Fruit fly (Drosophila melanogaster) whole organism, embryonic: ENCODE measurements around the gene Lgr3.

ENCODE experiments used
- C15 ChIP-seq: fragments of 200-800 bp; sonication (Bioruptor generic); IDR thresholded peaks from 3 replicates; pipeline ENCODE4 v1.3.6; 2022; ENCODE audit warnings: missing biosample characterization, missing genetic modification characterization
- CG10366 ChIP-seq: fragments of 200-800 bp; sonication (Bioruptor generic); IDR thresholded peaks from 2 replicates; pipeline ENCODE4 v1.3.6; 2022; ENCODE audit warnings: missing biosample characterization, missing genetic modification characterization
- CG10979 ChIP-seq: fragments of 200-800 bp; sonication (Bioruptor generic); optimal IDR thresholded peaks from 2 replicates; lab custom pipeline; 2018; ENCODE audit warnings: missing biosample characterization, mild to moderate bottlenecking, missing genetic modification characterization, moderate library complexity
- CG11093 ChIP-seq: fragments of 200-800 bp; sonication (Bioruptor generic); IDR thresholded peaks from 3 replicates; pipeline ENCODE4 v1.3.6; 2022; ENCODE audit warnings: missing biosample characterization, missing genetic modification characterization
- CG12659 ChIP-seq: fragments of 200-800 bp; sonication (Bioruptor generic); optimal IDR thresholded peaks from 3 replicates; lab custom pipeline; 2017; ENCODE audit warnings: mild to moderate bottlenecking, missing biosample characterization, missing genetic modification reagents, missing genetic modification characterization
- CG13287 ChIP-seq: fragments of 200-800 bp; sonication (Bioruptor generic); IDR thresholded peaks from 2 replicates; pipeline ENCODE4 v1.3.6; 2022; ENCODE audit warnings: missing biosample characterization, missing genetic modification characterization; ENCODE audit not compliant: partially characterized antibody
- CG13296 ChIP-seq: fragments of 200-800 bp; sonication (Bioruptor generic); optimal IDR thresholded peaks from 3 replicates; lab custom pipeline; 2018; ENCODE audit warnings: missing biosample characterization, mild to moderate bottlenecking, missing genetic modification characterization
- CG15514 ChIP-seq: fragments of 200-800 bp; sonication (Bioruptor generic); optimal IDR thresholded peaks from 3 replicates; lab custom pipeline; 2017; ENCODE audit warnings: missing biosample characterization, missing genetic modification characterization, mild to moderate bottlenecking, moderate library complexity, missing genetic modification reagents
- CG17361 ChIP-seq: fragments of 200-800 bp; sonication (Bioruptor generic); IDR thresholded peaks from 3 replicates; pipeline ENCODE4 v1.3.6; 2022; ENCODE audit warnings: missing biosample characterization, missing genetic modification characterization
- CG31441 ChIP-seq: fragments of 200-800 bp; sonication (Bioruptor generic); IDR thresholded peaks from 2 replicates; pipeline ENCODE4 v1.3.6; 2022; ENCODE audit warnings: missing biosample characterization, missing genetic modification characterization
- CG32532 ChIP-seq: fragments of 200-800 bp; sonication (Bioruptor generic); IDR thresholded peaks from 2 replicates; pipeline ENCODE4 v1.3.6; 2022; ENCODE audit warnings: missing biosample characterization, missing genetic modification characterization
- CG3726 ChIP-seq: fragments of 200-800 bp; sonication (Bioruptor generic); IDR thresholded peaks from 3 replicates; pipeline ENCODE4, ENCODE4 v1.3.6; 2022; ENCODE audit warnings: missing biosample characterization, missing genetic modification characterization
- CG42726 ChIP-seq: fragments of 200-800 bp; sonication (Bioruptor generic); IDR thresholded peaks from 2 replicates; pipeline ENCODE4 v1.3.6; 2022; ENCODE audit warnings: missing biosample characterization, missing genetic modification characterization; ENCODE audit not compliant: partially characterized antibody
- CG4404 ChIP-seq: fragments of 200-800 bp; sonication (Bioruptor generic); IDR thresholded peaks from 2 replicates; pipeline ENCODE4 v1.3.6; 2022; ENCODE audit warnings: missing biosample characterization, missing genetic modification characterization
- CG4730 ChIP-seq: fragments of 200-800 bp; sonication (Bioruptor generic); IDR thresholded peaks from 2 replicates; pipeline ENCODE4 v1.3.6; 2022; ENCODE audit warnings: missing biosample characterization, missing genetic modification characterization
- CG5180 ChIP-seq: fragments of 200-800 bp; sonication (Bioruptor generic); optimal IDR thresholded peaks from 3 replicates; lab custom pipeline; 2017; ENCODE audit warnings: missing biosample characterization, missing genetic modification characterization, mild to moderate bottlenecking, moderate library complexity, missing genetic modification reagents
- CG6254 ChIP-seq: fragments of 200-800 bp; sonication (Bioruptor generic); optimal IDR thresholded peaks from 3 replicates; lab custom pipeline; 2017; ENCODE audit warnings: mild to moderate bottlenecking, missing biosample characterization, missing genetic modification reagents, missing genetic modification characterization
- CG6654 ChIP-seq: fragments of 200-800 bp; sonication (Bioruptor generic); optimal IDR thresholded peaks from 2 replicates; lab custom pipeline; 2017; ENCODE audit warnings: missing biosample characterization, mild to moderate bottlenecking, missing genetic modification characterization
- CG6791 ChIP-seq: fragments of 200-800 bp; sonication (Bioruptor generic); IDR thresholded peaks from 3 replicates; pipeline ENCODE4 v1.3.6; 2022; ENCODE audit warnings: missing biosample characterization, missing genetic modification characterization; ENCODE audit not compliant: partially characterized antibody
- CG7556 ChIP-seq: fragments of 200-800 bp; sonication (Bioruptor generic); optimal IDR thresholded peaks from 2 replicates; lab custom pipeline; 2017; ENCODE audit warnings: missing biosample characterization, mild to moderate bottlenecking, missing genetic modification characterization
- CG8089 ChIP-seq: fragments of 200-800 bp; sonication (Bioruptor generic); optimal IDR thresholded peaks from 3 replicates; lab custom pipeline; 2016; ENCODE audit warnings: missing biosample characterization, missing genetic modification characterization
- Dfd ChIP-seq, 2 experiments: fragments of >200 bp; optimal IDR thresholded peaks; 2 replicates each; lab custom pipeline; 2017; ENCODE audit warnings: missing biosample characterization in 2 of 2, missing genetic modification characterization in 2 of 2
- Ets97D ChIP-seq: fragments of 200-800 bp; sonication (Bioruptor generic); optimal IDR thresholded peaks from 3 replicates; lab custom pipeline; 2016; ENCODE audit warnings: missing biosample characterization, missing genetic modification characterization
- HLHmδ ChIP-seq: fragments of 200-800 bp; sonication (Bioruptor generic); optimal IDR thresholded peaks from 2 replicates; lab custom pipeline; 2018; ENCODE audit warnings: missing biosample characterization, mild to moderate bottlenecking, missing genetic modification characterization, moderate library complexity
- Hr78 ChIP-seq, 2 experiments: fragments of 200-800 bp in 1 of 2; fragments of >200 bp in 1 of 2; sonication (Bioruptor generic) in 1 of 2; optimal IDR thresholded peaks; 2 replicates each; lab custom pipeline; 2017 to 2019; ENCODE audit warnings: missing biosample characterization in 2 of 2, missing genetic modification characterization in 2 of 2, mild to moderate bottlenecking in 1 of 2, moderate library complexity in 1 of 2
- Lpt ChIP-seq: fragments of >200 bp; optimal IDR thresholded peaks from 2 replicates; lab custom pipeline; 2018; ENCODE audit warnings: missing biosample characterization, missing genetic modification characterization
- Myb ChIP-seq: fragments of 200-800 bp; sonication (Bioruptor generic); optimal IDR thresholded peaks from 2 replicates; lab custom pipeline; 2016; ENCODE audit warnings: missing biosample characterization, missing genetic modification characterization
- NC2α ChIP-seq: fragments of 200-800 bp; sonication (Bioruptor generic); optimal IDR thresholded peaks from 2 replicates; lab custom pipeline; 2016; ENCODE audit warnings: missing biosample characterization, missing genetic modification characterization
- Pdp1 ChIP-seq, 2 experiments: fragments of 200-800 bp; sonication (Bioruptor generic); optimal IDR thresholded peaks; 3 replicates each; lab custom pipeline; 2016; ENCODE audit warnings: missing biosample characterization in 2 of 2, missing genetic modification characterization in 2 of 2, mild to moderate bottlenecking in 1 of 2, moderate library complexity in 1 of 2
- Scr ChIP-seq: fragments of 200-800 bp; sonication (Bioruptor generic); IDR thresholded peaks from 2 replicates; pipeline ENCODE4 v1.3.6; 2022; ENCODE audit warnings: missing biosample characterization, missing genetic modification characterization; ENCODE audit not compliant: partially characterized antibody
- ash1 ChIP-seq: fragments of 200-800 bp; sonication (Bioruptor generic); optimal IDR thresholded peaks from 2 replicates; lab custom pipeline; 2018; ENCODE audit warnings: missing biosample characterization, mild to moderate bottlenecking, missing genetic modification characterization
- az2 ChIP-seq: fragments of 200-800 bp; sonication (Bioruptor generic); optimal IDR thresholded peaks from 3 replicates; lab custom pipeline; 2016; ENCODE audit warnings: missing biosample characterization, missing genetic modification characterization
- chn ChIP-seq: fragments of 200-800 bp; sonication (Bioruptor generic); optimal IDR thresholded peaks from 2 replicates; lab custom pipeline; 2016; ENCODE audit warnings: missing biosample characterization, missing genetic modification characterization
- ci ChIP-seq: fragments of 200-800 bp; sonication (Bioruptor generic); IDR thresholded peaks from 3 replicates; pipeline ENCODE4 v1.3.6; 2022; ENCODE audit warnings: missing biosample characterization, missing genetic modification characterization
- da ChIP-seq: fragments of 200-800 bp; sonication (Bioruptor generic); optimal IDR thresholded peaks from 2 replicates; lab custom pipeline; 2016; ENCODE audit warnings: missing biosample characterization, missing genetic modification characterization
- en ChIP-seq: fragments of 200-800 bp; sonication (Bioruptor generic); optimal IDR thresholded peaks from 2 replicates; lab custom pipeline; 2016; ENCODE audit warnings: missing biosample characterization, missing genetic modification characterization
- gro ChIP-seq: fragments of 200-800 bp; sonication (Bioruptor generic); optimal IDR thresholded peaks from 2 replicates; lab custom pipeline; 2016; ENCODE audit warnings: missing biosample characterization, missing genetic modification characterization
- gsb ChIP-seq: fragments of 200-800 bp; sonication (Bioruptor generic); IDR thresholded peaks from 2 replicates; pipeline ENCODE4 v1.3.6; 2022; ENCODE audit warnings: missing biosample characterization, missing genetic modification characterization
- h ChIP-seq: fragments of >200 bp; optimal IDR thresholded peaks from 2 replicates; lab custom pipeline; 2017
- hth ChIP-seq: fragments of >200 bp; optimal IDR thresholded peaks from 2 replicates; lab custom pipeline; 2017; ENCODE audit warnings: inconsistent platforms
- kni ChIP-seq: fragments of 200-800 bp; sonication (Bioruptor generic); optimal IDR thresholded peaks from 3 replicates; lab custom pipeline; 2017; ENCODE audit warnings: mild to moderate bottlenecking, missing biosample characterization, missing genetic modification reagents, missing genetic modification characterization
- lbe ChIP-seq: fragments of 200-800 bp; sonication (Bioruptor generic); optimal IDR thresholded peaks from 2 replicates; lab custom pipeline; 2016; ENCODE audit warnings: missing biosample characterization, mild to moderate bottlenecking, missing genetic modification characterization
- luna ChIP-seq: fragments of 200-800 bp; sonication (Bioruptor generic); optimal IDR thresholded peaks from 2 replicates; lab custom pipeline; 2016; ENCODE audit warnings: missing biosample characterization, missing genetic modification characterization
- row ChIP-seq: fragments of 200-800 bp; sonication (Bioruptor generic); IDR thresholded peaks from 3 replicates; pipeline ENCODE4 v1.3.6; 2022; ENCODE audit warnings: missing biosample characterization, missing genetic modification characterization
- seq ChIP-seq: fragments of 200-800 bp; sonication (Bioruptor generic); IDR thresholded peaks from 2 replicates; pipeline ENCODE4 v1.3.6; 2022; ENCODE audit warnings: missing biosample characterization, missing genetic modification characterization
- sim ChIP-seq: fragments of 200-800 bp; sonication (Bioruptor generic); IDR thresholded peaks from 2 replicates; pipeline ENCODE4 v1.3.6; 2022; ENCODE audit warnings: missing biosample characterization, missing genetic modification characterization
- unpg ChIP-seq: fragments of 200-800 bp; sonication (Bioruptor generic); optimal IDR thresholded peaks from 3 replicates; lab custom pipeline; 2018; ENCODE audit warnings: missing biosample characterization, mild to moderate bottlenecking, missing genetic modification characterization, moderate library complexity
- vvl ChIP-seq: fragments of 200-800 bp; sonication (Bioruptor generic); IDR thresholded peaks from 2 replicates; pipeline ENCODE4 v1.3.6; 2022; ENCODE audit warnings: missing biosample characterization, missing genetic modification characterization
- yki ChIP-seq: fragments of >200 bp; optimal IDR thresholded peaks from 3 replicates; lab custom pipeline; 2018
- zen ChIP-seq: fragments of 200-800 bp; sonication (Bioruptor generic); optimal IDR thresholded peaks from 3 replicates; lab custom pipeline; 2018; ENCODE audit warnings: missing biosample characterization, mild to moderate bottlenecking, missing genetic modification characterization, moderate library complexity
- zfh1 ChIP-seq: fragments of 200-800 bp; sonication (Bioruptor generic); IDR thresholded peaks from 3 replicates; pipeline ENCODE4 v1.3.6; 2022; ENCODE audit warnings: missing biosample characterization, missing genetic modification characterization

The Lgr3 gene

DNA sequence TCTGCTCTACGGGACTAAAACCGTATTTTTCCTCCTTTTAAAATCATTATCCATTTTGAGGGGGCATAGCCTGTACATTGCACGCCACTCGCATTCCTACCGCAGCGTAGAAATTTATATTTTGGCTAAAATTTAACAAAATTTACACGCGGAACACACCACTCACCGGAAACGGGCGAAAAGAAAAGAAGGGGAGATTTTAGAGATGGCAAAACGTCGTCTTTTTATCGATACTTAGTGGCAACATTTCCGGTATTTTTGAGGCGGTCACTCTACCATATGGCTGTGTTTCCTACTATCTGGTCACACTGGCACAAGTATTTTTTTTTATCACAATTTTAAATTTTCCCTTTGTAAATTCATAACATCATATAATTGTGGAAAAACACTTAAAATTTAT is 19.2 kb downstream of the Lgr3 start, which contains the start of gene RpL27 (continued):
- peak; percentile 78 for TF ChIP-seq zfh1
- no peak for TF ChIP-seq Lpt (GFP tag; lab: Kevin White, UChicago)
- no peak for TF ChIP-seq h (lab: Kevin White, UChicago)
- peak; percentile 85 for TF ChIP-seq vvl
- peak; percentile 8 for TF ChIP-seq CG6654 (GFP tag; lab: Kevin White, UChicago)
- peak; percentile 72 for TF ChIP-seq zen
- TF ChIP-seq Hr78 (GFP tag; optimal IDR thresholded peaks at IDR 0.05; lab: Kevin White, UChicago): no peak
- peak; percentile 92 for TF ChIP-seq CG13296 (GFP tag; lab: Kevin White, UChicago)
- peak; percentile 78 for TF ChIP-seq CG6791 (GFP tag; lab: Robert Waterston, UW)
- peak; percentile 53; the same call in 1 of the 2 replicates for TF ChIP-seq sim (GFP tag; lab: Robert Waterston, UW)
- peak; percentile 99 for TF ChIP-seq Ets97D (GFP tag; lab: Kevin White, UChicago)
- TF ChIP-seq CG6254 (GFP tag; lab: Kevin White, UChicago): peak; percentile 50
- peak; percentile 51; the same call in 1 of the 2 replicates for TF ChIP-seq seq (GFP tag; lab: Robert Waterston, UW)
- 0 out of 2 replicates have a peak, but pooled peaks have one; percentile 41 for TF ChIP-seq gsb
- TF ChIP-seq Dfd (GFP tag; optimal IDR thresholded peaks at IDR 0.05; lab: Kevin White, UChicago): no peak
- peak; percentile 70 for TF ChIP-seq en (GFP tag; lab: Kevin White, UChicago)
- peak; percentile 88 for TF ChIP-seq CG31441 (GFP tag; lab: Robert Waterston, UW)
- peak; percentile 80 for TF ChIP-seq ash1 (GFP tag; lab: Kevin White, UChicago)
- peak; percentile 66 for TF ChIP-seq CG7556
- TF ChIP-seq da (GFP tag; lab: Kevin White, UChicago): peak; percentile 30
- peak; percentile 62 for TF ChIP-seq CG10979 (tag; lab: Kevin White, UChicago)
- peak; percentile 76 for TF ChIP-seq unpg
- TF ChIP-seq CG12659 (GFP tag; lab: Kevin White, UChicago): peak; percentile 90
- peak; percentile 31; the same call in 1 of the 2 replicates for TF ChIP-seq CG4730 (GFP tag; lab: Robert Waterston, UW)
- peak; percentile 39; the same call in 1 of the 3 replicates for TF ChIP-seq row
- peak; percentile 63 for TF ChIP-seq Myb (GFP tag; lab: Kevin White, UChicago)
- TF ChIP-seq CG5180 (GFP tag; lab: Kevin White, UChicago): peak; percentile 47
- TF ChIP-seq CG3726: no peak
- peak; percentile 86 for TF ChIP-seq HLHmδ (GFP tag; lab: Kevin White, UChicago)
- TF ChIP-seq kni (GFP tag; lab: Kevin White, UChicago): peak; percentile 53
- peak; percentile 52 for TF ChIP-seq CG10366 (GFP tag; lab: Robert Waterston, UW)
- TF ChIP-seq CG17361 (GFP tag; lab: Robert Waterston, UW): peak; percentile 81; the same call in 2 of the 3 replicates
- peak; percentile 67; the same call in 2 of the 3 replicates for TF ChIP-seq C15 (GFP tag; lab: Robert Waterston, UW)
- peak; percentile 49 for TF ChIP-seq chn (GFP tag; lab: Kevin White, UChicago)
- TF ChIP-seq Scr (GFP tag; lab: Robert Waterston, UW): peak; percentile 77
- no peak for TF ChIP-seq luna (GFP tag; lab: Kevin White, UChicago)
- no peak for TF ChIP-seq yki (lab: Kevin White, UChicago)
- peak; percentile 83 for TF ChIP-seq CG13287 (GFP tag; lab: Robert Waterston, UW)
- peak; percentile 90 for TF ChIP-seq CG15514 (GFP tag; lab: Kevin White, UChicago)
- TF ChIP-seq CG32532 (GFP tag; lab: Robert Waterston, UW): peak; percentile 84
- TF ChIP-seq NC2α (GFP tag; lab: Kevin White, UChicago): peak; percentile 45
- TF ChIP-seq az2: peak; percentile 62
- no peak for TF ChIP-seq CG4404
- no peak for TF ChIP-seq hth (lab: Kevin White, UChicago)
- TF ChIP-seq ci (GFP tag; lab: Robert Waterston, UW): peak; percentile 95
- TF ChIP-seq CG42726 (GFP tag; lab: Robert Waterston, UW): peak; percentile 72; the same call in 1 of the 2 replicates
- TF ChIP-seq CG11093 (GFP tag; lab: Robert Waterston, UW): no peak
- peak; percentile 71 for TF ChIP-seq lbe (GFP tag; lab: Kevin White, UChicago)
- TF ChIP-seq Pdp1 (GFP tag; optimal IDR thresholded peaks at IDR 0.05; lab: Kevin White, UChicago): peak; percentile 65 to 84
- peak; percentile 67 for TF ChIP-seq CG8089 (GFP tag; lab: Kevin White, UChicago)
- peak; percentile 89 for TF ChIP-seq gro (GFP tag; lab: Kevin White, UChicago)
